Worm (Caenorhabditis elegans) whole organism, L2 larva: ENCODE measurements around the gene E02H4.6.

Experiments
- ceh-82 ChIP-seq: fragments of 150-350 bp; optimal IDR thresholded peaks from 2 replicates; lab custom pipeline; 2014; ENCODE audit warnings: missing biosample characterization, missing genetic modification characterization
- nhr-21 ChIP-seq: fragments of 150-350 bp; optimal IDR thresholded peaks from 2 replicates; lab custom pipeline; 2014; ENCODE audit warnings: missing biosample characterization, missing genetic modification characterization
- nhr-25 ChIP-seq: fragments of 150-350 bp; sonication (generic microtip); optimal IDR thresholded peaks from 3 replicates; lab custom pipeline; 2014; ENCODE audit warnings: missing biosample characterization, missing genetic modification characterization
- nhr-77 ChIP-seq: fragments of 150-350 bp; optimal IDR thresholded peaks from 2 replicates; lab custom pipeline; 2014; ENCODE audit warnings: missing biosample characterization, missing genetic modification characterization
- unc-39 ChIP-seq: fragments of 150-350 bp; optimal IDR thresholded peaks from 2 replicates; lab custom pipeline; 2014; ENCODE audit warnings: missing biosample characterization, missing genetic modification characterization

ce11 chrX:14231987-14232386 lies 20.0 kb downstream of the E02H4.6 start:
- TF ChIP-seq nhr-77 (no peak), ceh-82 (tag; lab: Kevin White, UChicago) (no peak), nhr-21 (tag; lab: Kevin White, UChicago) (no peak), unc-39 (tag; lab: Kevin White, UChicago) (no peak), nhr-25 (tag; lab: Kevin White, UChicago) (no peak)
